Fruit fly (Drosophila melanogaster) whole organism, embryonic: ENCODE results near the gene Polr2D.
A peak's percentile ranks its signal among the peaks of the same experiment; 100 is the strongest.

Source experiments
- CG12155 ChIP-seq: fragments of 200-800 bp; sonication (Bioruptor generic); optimal IDR thresholded peaks from 3 replicates; lab custom pipeline; 2016; ENCODE audit warnings: missing biosample characterization, missing genetic modification characterization
- CG12236 ChIP-seq: fragments of 200-800 bp; sonication (Bioruptor generic); optimal IDR thresholded peaks from 2 replicates; lab custom pipeline; 2016; ENCODE audit warnings: missing biosample characterization, missing genetic modification characterization
- CG1233 ChIP-seq: fragments of 200-800 bp; sonication (Bioruptor generic); optimal IDR thresholded peaks from 4 replicates; lab custom pipeline; 2018; ENCODE audit warnings: missing biosample characterization, mild to moderate bottlenecking, missing genetic modification characterization
- CG12659 ChIP-seq: fragments of 200-800 bp; sonication (Bioruptor generic); optimal IDR thresholded peaks from 3 replicates; lab custom pipeline; 2017; ENCODE audit warnings: mild to moderate bottlenecking, missing biosample characterization, missing genetic modification reagents, missing genetic modification characterization
- CG13424 ChIP-seq: fragments of 200-800 bp; sonication (Bioruptor generic); optimal IDR thresholded peaks from 2 replicates; lab custom pipeline; 2019; ENCODE audit warnings: missing biosample characterization, mild to moderate bottlenecking, missing genetic modification characterization, moderate library complexity
- CG15011 ChIP-seq: fragments of 200-800 bp; sonication (Bioruptor generic); optimal IDR thresholded peaks from 3 replicates; lab custom pipeline; 2018; ENCODE audit warnings: missing biosample characterization, mild to moderate bottlenecking, missing genetic modification characterization
- CG17385 ChIP-seq: fragments of 200-800 bp; sonication (Bioruptor generic); optimal IDR thresholded peaks from 3 replicates; lab custom pipeline; 2018; ENCODE audit warnings: missing biosample characterization, mild to moderate bottlenecking, missing genetic modification characterization
- CG17802 ChIP-seq: fragments of 200-800 bp; sonication (Bioruptor generic); optimal IDR thresholded peaks from 2 replicates; lab custom pipeline; 2018; ENCODE audit warnings: missing biosample characterization, mild to moderate bottlenecking, missing genetic modification characterization, moderate library complexity
- CG17912 ChIP-seq: fragments of 200-800 bp; sonication (Bioruptor generic); optimal IDR thresholded peaks from 2 replicates; lab custom pipeline; 2018; ENCODE audit warnings: missing biosample characterization, mild to moderate bottlenecking, missing genetic modification characterization
- CG1792 ChIP-seq: fragments of 200-800 bp; sonication (Bioruptor generic); optimal IDR thresholded peaks from 2 replicates; lab custom pipeline; 2016; ENCODE audit warnings: missing biosample characterization, missing genetic modification characterization
- CG2120 ChIP-seq: fragments of 200-800 bp; sonication (Bioruptor generic); optimal IDR thresholded peaks from 3 replicates; lab custom pipeline; 2016; ENCODE audit warnings: missing biosample characterization, missing genetic modification characterization
- CG32767 ChIP-seq: fragments of 200-800 bp; sonication (Bioruptor generic); IDR thresholded peaks from 2 replicates; pipeline ENCODE4 v1.3.6; 2022; ENCODE audit warnings: missing biosample characterization, missing genetic modification characterization
- CG33557 ChIP-seq: fragments of 200-800 bp; sonication (Bioruptor generic); optimal IDR thresholded peaks from 2 replicates; lab custom pipeline; 2019; ENCODE audit warnings: missing biosample characterization, mild to moderate bottlenecking, missing genetic modification characterization, moderate library complexity
- CG3838 ChIP-seq: fragments of 200-800 bp; sonication (Bioruptor generic); optimal IDR thresholded peaks from 3 replicates; lab custom pipeline; 2016; ENCODE audit warnings: missing biosample characterization, missing genetic modification characterization
- CG43689 ChIP-seq: fragments of 200-800 bp; sonication (Bioruptor generic); IDR thresholded peaks from 2 replicates; pipeline ENCODE4 v1.3.6; 2022; ENCODE audit warnings: missing biosample characterization, missing genetic modification characterization
- CG4707 ChIP-seq: fragments of 200-800 bp; sonication (Bioruptor generic); optimal IDR thresholded peaks from 2 replicates; lab custom pipeline; 2018; ENCODE audit warnings: missing biosample characterization, mild to moderate bottlenecking, missing genetic modification characterization, moderate library complexity
- CG7839 ChIP-seq: fragments of 200-800 bp; sonication (Bioruptor generic); optimal IDR thresholded peaks from 3 replicates; lab custom pipeline; 2018; ENCODE audit warnings: missing biosample characterization, mild to moderate bottlenecking, missing genetic modification characterization, moderate library complexity
- CG7963 ChIP-seq: fragments of 200-800 bp; sonication (Bioruptor generic); IDR thresholded peaks from 3 replicates; pipeline ENCODE4 v1.3.6; 2022; ENCODE audit warnings: missing biosample characterization, missing genetic modification characterization; ENCODE audit not compliant: partially characterized antibody
- CG8281 ChIP-seq: fragments of 200-800 bp; sonication (Bioruptor generic); optimal IDR thresholded peaks from 2 replicates; lab custom pipeline; 2018; ENCODE audit warnings: missing biosample characterization, mild to moderate bottlenecking, missing genetic modification characterization, moderate library complexity
- CG8388 ChIP-seq: fragments of 200-800 bp; sonication (Bioruptor generic); optimal IDR thresholded peaks from 2 replicates; lab custom pipeline; 2019; ENCODE audit warnings: missing biosample characterization, mild to moderate bottlenecking, missing genetic modification characterization, moderate library complexity
- CG8924 ChIP-seq: fragments of 200-800 bp; optimal IDR thresholded peaks from 3 replicates; lab custom pipeline; 2019; ENCODE audit warnings: missing biosample characterization, mild to moderate bottlenecking, missing genetic modification characterization, moderate library complexity
- CTCF ChIP-seq: fragments of 200-800 bp; sonication (Bioruptor generic); optimal IDR thresholded peaks from 2 replicates; lab custom pipeline; 2017; ENCODE audit warnings: missing biosample characterization, mild to moderate bottlenecking, missing genetic modification characterization, moderate library complexity
- Dip3 ChIP-seq: fragments of 200-800 bp; sonication (Bioruptor generic); optimal IDR thresholded peaks from 3 replicates; lab custom pipeline; 2016; ENCODE audit warnings: missing biosample characterization, missing genetic modification characterization
- GATAe ChIP-seq: fragments of 200-800 bp; sonication (Bioruptor generic); conservative IDR thresholded peaks from 2 replicates; pipeline ENCODE4 v1.3.6; 2022; ENCODE audit warnings: missing biosample characterization, missing genetic modification characterization
- MTF-1 ChIP-seq: fragments of 200-800 bp; sonication (Bioruptor generic); optimal IDR thresholded peaks from 2 replicates; lab custom pipeline; 2018; ENCODE audit warnings: missing biosample characterization, mild to moderate bottlenecking, missing genetic modification characterization, borderline replicate concordance
- Mes4 ChIP-seq: fragments of 200-800 bp; sonication (Bioruptor generic); optimal IDR thresholded peaks from 2 replicates; lab custom pipeline; 2016; ENCODE audit warnings: missing biosample characterization, missing genetic modification characterization
- Oaz ChIP-seq: fragments of 200-800 bp; sonication (Bioruptor generic); IDR thresholded peaks from 2 replicates; pipeline ENCODE4 v1.3.6; 2022; ENCODE audit warnings: missing biosample characterization, missing genetic modification characterization
- Oli ChIP-seq: fragments of 200-800 bp; sonication (Bioruptor generic); optimal IDR thresholded peaks from 2 replicates; lab custom pipeline; 2018; ENCODE audit warnings: missing biosample characterization, mild to moderate bottlenecking, missing genetic modification characterization, moderate library complexity
- Xrp1 ChIP-seq: fragments of 200-800 bp; sonication (Bioruptor generic); IDR thresholded peaks from 2 replicates; pipeline ENCODE4 v1.3.6; 2022; ENCODE audit warnings: missing biosample characterization, missing genetic modification characterization
- cas ChIP-seq: fragments of 200-800 bp; sonication (Bioruptor generic); IDR thresholded peaks from 2 replicates; pipeline ENCODE4 v1.3.6; 2022; ENCODE audit warnings: missing biosample characterization, missing genetic modification characterization
- caup ChIP-seq: fragments of 200-800 bp; sonication (Bioruptor generic); optimal IDR thresholded peaks from 3 replicates; lab custom pipeline; 2017; ENCODE audit warnings: missing biosample characterization, mild to moderate bottlenecking, missing genetic modification characterization, moderate library complexity; ENCODE audit not compliant: severe bottlenecking
- cg ChIP-seq: fragments of 200-800 bp; sonication (Bioruptor generic); optimal IDR thresholded peaks from 3 replicates; lab custom pipeline; 2019; ENCODE audit warnings: missing biosample characterization, mild to moderate bottlenecking, missing genetic modification characterization, moderate library complexity
- chif ChIP-seq, 2 experiments: fragments of 200-800 bp; sonication (Bioruptor generic); optimal IDR thresholded peaks; 3 replicates each; lab custom pipeline; 2016; ENCODE audit warnings: missing biosample characterization in 2 of 2, missing genetic modification characterization in 2 of 2
- disco-r ChIP-seq: fragments of 200-800 bp; sonication (Bioruptor generic); optimal IDR thresholded peaks from 2 replicates; lab custom pipeline; 2016; ENCODE audit warnings: missing biosample characterization, missing genetic modification characterization
- dpn ChIP-seq, 2 experiments: fragments of 200-800 bp; sonication (Bioruptor generic); optimal IDR thresholded peaks; 3 replicates each; lab custom pipeline; 2016; ENCODE audit warnings: missing biosample characterization in 2 of 2, missing genetic modification characterization in 2 of 2
- eyg ChIP-seq: fragments of 200-800 bp; sonication (Bioruptor generic); optimal IDR thresholded peaks from 3 replicates; lab custom pipeline; 2016; ENCODE audit warnings: missing biosample characterization, missing genetic modification characterization
- fd96Cb ChIP-seq: fragments of 200-800 bp; sonication (Bioruptor generic); optimal IDR thresholded peaks from 2 replicates; lab custom pipeline; 2018; ENCODE audit warnings: missing biosample characterization, mild to moderate bottlenecking, missing genetic modification characterization, moderate library complexity
- fu2 ChIP-seq: fragments of 200-800 bp; sonication (Bioruptor generic); optimal IDR thresholded peaks from 2 replicates; lab custom pipeline; 2016; ENCODE audit warnings: missing biosample characterization, missing genetic modification characterization
- gcm2 ChIP-seq: fragments of 200-800 bp; sonication (Bioruptor generic); optimal IDR thresholded peaks from 2 replicates; lab custom pipeline; 2016; ENCODE audit warnings: missing biosample characterization, missing genetic modification characterization
- grn ChIP-seq: fragments of 200-800 bp; sonication (Bioruptor generic); optimal IDR thresholded peaks from 3 replicates; lab custom pipeline; 2017; ENCODE audit warnings: missing biosample characterization, missing genetic modification characterization
- h ChIP-seq: fragments of >200 bp; optimal IDR thresholded peaks from 2 replicates; lab custom pipeline; 2017
- jumu ChIP-seq: fragments of 200-800 bp; sonication (Bioruptor generic); optimal IDR thresholded peaks from 3 replicates; lab custom pipeline; 2016; ENCODE audit warnings: missing biosample characterization, missing genetic modification characterization
- kah ChIP-seq: fragments of 200-800 bp; sonication (Bioruptor generic); optimal IDR thresholded peaks from 2 replicates; lab custom pipeline; 2018; ENCODE audit warnings: missing biosample characterization, mild to moderate bottlenecking, missing genetic modification characterization
- oc ChIP-seq: fragments of 200-800 bp; sonication (Bioruptor generic); optimal IDR thresholded peaks from 2 replicates; lab custom pipeline; 2018; ENCODE audit warnings: missing biosample characterization, mild to moderate bottlenecking, missing genetic modification characterization, moderate library complexity
- repo ChIP-seq: fragments of 200-800 bp; sonication (Bioruptor generic); optimal IDR thresholded peaks from 2 replicates; lab custom pipeline; 2016; ENCODE audit warnings: missing biosample characterization, missing genetic modification characterization
- tup ChIP-seq: fragments of 200-800 bp; sonication (Bioruptor generic); optimal IDR thresholded peaks from 2 replicates; lab custom pipeline; 2016; ENCODE audit warnings: missing biosample characterization, mild to moderate bottlenecking, missing genetic modification characterization, moderate library complexity
- vvl ChIP-seq: fragments of 200-800 bp; sonication (Bioruptor generic); IDR thresholded peaks from 2 replicates; pipeline ENCODE4 v1.3.6; 2022; ENCODE audit warnings: missing biosample characterization, missing genetic modification characterization
- wek ChIP-seq: fragments of 200-800 bp; sonication (Bioruptor generic); optimal IDR thresholded peaks from 3 replicates; lab custom pipeline; 2018; ENCODE audit warnings: missing biosample characterization, mild to moderate bottlenecking, missing genetic modification characterization, moderate library complexity
- wor ChIP-seq: fragments of 200-800 bp; sonication (Bioruptor generic); IDR thresholded peaks from 2 replicates; pipeline ENCODE4 v1.3.6; 2022; ENCODE audit warnings: missing biosample characterization, missing genetic modification characterization
- zfh2 ChIP-seq: fragments of 200-800 bp; sonication (Bioruptor generic); optimal IDR thresholded peaks from 2 replicates; lab custom pipeline; 2016; ENCODE audit warnings: missing biosample characterization, missing genetic modification characterization

Polr2D gene

DNA sequence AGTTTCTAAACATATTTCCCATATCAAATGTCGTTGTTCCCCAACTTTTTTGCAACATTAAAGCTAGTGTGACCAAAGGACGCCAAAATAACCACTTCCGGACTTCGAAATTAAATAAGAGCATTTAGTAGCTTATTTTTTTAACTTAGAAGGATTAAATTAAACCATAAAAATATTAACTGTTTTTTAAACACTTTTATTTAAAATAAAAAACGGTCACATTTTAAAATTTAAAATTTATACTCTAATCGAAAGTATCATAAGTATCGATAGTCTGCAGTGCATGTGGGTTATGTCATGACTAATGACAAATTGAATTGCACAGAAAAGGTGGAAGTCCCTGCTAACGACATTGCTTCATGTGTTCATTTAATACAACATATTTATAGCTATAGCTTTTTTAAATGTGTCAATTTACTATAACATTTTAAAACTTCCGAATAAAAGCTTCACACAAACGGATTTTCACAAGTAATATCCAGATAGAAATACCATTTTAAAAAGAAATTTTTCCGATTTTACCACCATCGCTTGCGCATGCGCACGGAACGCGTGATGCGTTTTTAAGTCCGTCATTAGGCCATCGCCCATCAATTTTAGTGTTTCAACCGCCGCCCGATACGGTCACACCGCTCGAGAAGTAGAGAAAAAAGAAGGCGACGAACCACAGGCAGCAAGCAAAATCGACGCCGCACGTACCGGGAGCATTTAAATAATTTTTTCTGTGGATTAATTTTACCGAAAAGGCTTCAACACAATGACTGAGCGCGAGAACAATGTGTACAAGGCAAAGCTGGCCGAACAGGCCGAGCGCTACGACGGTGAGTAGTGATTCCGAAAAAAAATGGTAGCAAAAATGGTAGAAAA, 13.0 kb downstream of the Polr2D start, which contains the start of the genes CG7156 and 14-3-3epsilon (continued):
- TF ChIP-seq caup (GFP tag; lab: Kevin White, UChicago) (no peak), wor (GFP tag; lab: Robert Waterston, UW) (no peak), dpn (GFP tag; optimal IDR thresholded peaks at IDR 0.05; lab: Kevin White, UChicago) (peak in 1 of 2 experiments; percentile 45), CG8924 (tag; lab: Kevin White, UChicago) (peak; percentile 30), cas (GFP tag; lab: Robert Waterston, UW) (no peak), CG2120 (GFP tag; lab: Kevin White, UChicago) (peak; percentile 46), CG1792 (GFP tag; lab: Kevin White, UChicago) (no peak), CG33557 (GFP tag; lab: Kevin White, UChicago) (peak; percentile 6), gcm2 (GFP tag; lab: Kevin White, UChicago) (no peak), cg (GFP tag; lab: Kevin White, UChicago) (no peak), fd96Cb (no peak), jumu (GFP tag; lab: Kevin White, UChicago) (peak; percentile 2), CG4707 (peak; percentile 22), CG17912 (no peak), vvl (GFP tag; lab: Robert Waterston, UW) (peak; percentile 81), CG17802 (tag; lab: Kevin White, UChicago) (no peak), h (no peak), CG15011 (GFP tag; lab: Kevin White, UChicago) (no peak), repo (GFP tag; lab: Kevin White, UChicago) (no peak), kah (GFP tag; lab: Kevin White, UChicago) (no peak), disco-r (no peak), CG3838 (GFP tag; lab: Kevin White, UChicago) (peak; percentile 14), fu2 (GFP tag; lab: Kevin White, UChicago) (no peak), grn (no peak), Mes4 (GFP tag; lab: Kevin White, UChicago) (peak; percentile 14), CG7839 (tag; lab: Kevin White, UChicago) (no peak), tup (GFP tag; lab: Kevin White, UChicago) (no peak), MTF-1 (GFP tag; lab: Kevin White, UChicago) (peak; percentile 16), eyg (GFP tag; lab: Kevin White, UChicago) (no peak), CG8388 (peak; percentile 49), CG17385 (GFP tag; lab: Kevin White, UChicago) (peak; percentile 51), CG12236 (peak; percentile 11), zfh2 (GFP tag; lab: Kevin White, UChicago) (peak; percentile 11), Oli (tag; lab: Kevin White, UChicago) (peak; percentile 8), Dip3 (GFP tag; lab: Kevin White, UChicago) (no peak), oc (tag; lab: Kevin White, UChicago) (peak; percentile 8), CG12659 (peak; percentile 68), CG32767 (peak; percentile 63), CG7963 (GFP tag; lab: Robert Waterston, UW) (no peak), CG13424 (peak; percentile 26), Xrp1 (GFP tag; lab: Robert Waterston, UW) (peak; percentile 60), wek (peak; percentile 38), CG1233 (GFP tag; lab: Kevin White, UChicago) (peak; percentile 15), CG8281 (no peak), GATAe (GFP tag; lab: Robert Waterston, UW) (no peak), CTCF (peak; percentile 66), CG12155 (GFP tag; lab: Kevin White, UChicago) (peak; percentile 57), chif (GFP tag; optimal IDR thresholded peaks at IDR 0.05; lab: Kevin White, UChicago) (peak in 1 of 2 experiments; percentile 30), CG43689 (no peak), Oaz (GFP tag; lab: Robert Waterston, UW) (no peak)
